Worm (Caenorhabditis elegans): ENCODE measurements around the gene W02D7.12.

Gene W02D7.12

DNA sequence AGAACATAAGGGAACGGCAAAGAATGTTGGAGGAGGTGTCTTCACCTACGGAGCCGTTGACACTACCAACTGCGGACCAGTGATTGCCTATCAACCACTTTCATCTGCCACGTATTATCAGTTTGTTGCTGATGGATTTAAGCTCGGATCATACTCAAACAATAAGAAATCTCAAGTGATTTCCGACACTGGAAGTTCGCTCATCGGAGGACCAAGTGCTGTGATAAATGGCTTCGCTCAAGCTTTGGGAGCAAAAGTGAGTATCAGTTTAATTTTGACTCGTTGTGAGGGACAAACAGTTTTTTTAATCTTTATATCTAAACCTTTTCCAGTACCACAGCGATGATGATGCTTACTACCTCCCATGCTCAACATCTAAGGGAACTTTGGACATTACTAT lies 39.9 kb upstream of the W02D7.12 start:
- TF ChIP-seq hmbx-1 (tag; optimal IDR thresholded peaks at IDR 0.05), result no peak

DNA sequence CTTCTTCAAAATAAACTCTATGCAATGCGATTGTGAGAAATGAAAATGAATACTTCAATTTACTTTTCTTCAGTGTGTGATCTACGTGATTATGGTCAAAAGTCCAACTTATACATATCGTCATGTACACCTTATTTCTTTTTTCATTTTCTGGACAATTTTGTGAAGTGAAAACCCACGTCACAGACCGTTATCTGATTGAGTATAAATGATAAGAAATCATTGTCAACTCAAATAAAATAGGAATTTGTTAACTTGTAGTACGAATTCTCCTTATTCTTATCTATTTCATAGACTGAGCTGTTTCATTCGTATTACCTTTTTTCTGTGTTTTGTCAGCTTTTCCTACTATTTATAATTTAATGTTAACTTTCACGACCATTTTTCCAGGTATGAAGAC lies 39.3 kb upstream of the W02D7.12 start, which contains the start of gene asp-5:
TSS of gene asp-5 (plus strand) at position 391 of the 400 bp plus-strand sequence.
- TF ChIP-seq hnd-1 (tag; optimal IDR thresholded peaks at IDR 0.05) (no peak), tbx-11 (GFP tag; IDR thresholded peaks at IDR 0.05) (no peak), flt-1 (GFP tag; IDR thresholded peaks at IDR 0.05) (no peak), tra-4 (tag; optimal IDR thresholded peaks at IDR 0.05) (no peak), hmbx-1 (tag; optimal IDR thresholded peaks at IDR 0.05) (no peak), ceh-36 (tag; optimal IDR thresholded peaks at IDR 0.05) (no peak)

DNA sequence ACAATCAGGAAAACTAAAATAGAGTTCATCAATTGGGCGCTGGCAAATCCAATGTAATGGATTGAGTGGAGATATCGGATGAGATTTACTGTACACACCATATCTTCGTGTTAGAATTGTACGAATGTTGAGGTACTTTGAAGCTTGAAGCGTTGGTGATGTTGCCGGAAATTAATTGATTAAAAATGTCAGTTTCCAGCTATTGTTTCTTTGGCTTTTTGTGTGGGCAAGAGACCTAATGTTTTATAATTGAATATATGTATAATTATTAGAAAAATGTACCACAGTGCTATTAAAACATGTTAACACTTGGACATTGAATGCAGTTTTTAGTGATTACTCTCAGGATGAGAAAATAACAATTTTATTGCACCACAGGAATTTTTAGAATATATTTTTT lies 32.5 kb upstream of the W02D7.12 start, which contains the start of gene str-136:
TSS of gene str-136 (minus strand) at position 101 of the 400 bp plus-strand sequence.
- no peak for TF ChIP-seq F13C5.2 (tag; optimal IDR thresholded peaks at IDR 0.05)
- TF ChIP-seq scrt-1 (GFP tag; IDR thresholded peaks at IDR 0.05), result no peak
- TF ChIP-seq sea-1 (GFP tag; conservative IDR thresholded peaks at IDR 0.05), result no peak
- TF ChIP-seq aly-1 (tag; optimal IDR thresholded peaks at IDR 0.05), result no peak
- no peak for TF ChIP-seq hnd-1 (tag; optimal IDR thresholded peaks at IDR 0.05)
- no peak for TF ChIP-seq hmbx-1 (tag; optimal IDR thresholded peaks at IDR 0.05)
- no peak for TF ChIP-seq tbx-11 (GFP tag; IDR thresholded peaks at IDR 0.05)
- TF ChIP-seq B0310.2 (tag; optimal IDR thresholded peaks at IDR 0.05), result no peak
- TF ChIP-seq tra-4 (tag; optimal IDR thresholded peaks at IDR 0.05), result no peak
- no peak for TF ChIP-seq flt-1 (GFP tag; IDR thresholded peaks at IDR 0.05)
- no peak for TF ChIP-seq tbx-37 (GFP tag; conservative IDR thresholded peaks at IDR 0.05)
- no peak for TF ChIP-seq ceh-13 (GFP tag; optimal IDR thresholded peaks at IDR 0.05)

DNA sequence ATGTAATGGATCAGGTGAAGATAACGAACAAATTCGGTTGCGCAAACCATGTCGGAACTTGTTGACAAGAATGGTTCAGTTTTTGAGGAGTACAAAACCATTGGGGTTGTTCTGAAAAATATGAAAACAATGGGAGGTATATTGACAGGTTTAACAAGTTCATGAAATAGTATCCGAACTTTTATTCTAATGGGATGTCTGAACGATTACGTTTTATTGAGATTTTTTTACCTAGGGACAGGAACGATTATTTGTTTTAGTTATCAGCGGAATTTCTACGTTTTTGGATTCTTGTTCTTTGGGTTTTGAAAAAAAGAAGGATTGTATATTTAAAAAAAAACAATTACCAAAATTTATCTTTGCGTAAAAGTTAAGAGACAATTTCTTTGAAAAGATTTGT lies 30.5 kb upstream of the W02D7.12 start, which contains the start of gene str-135:
TSS of gene str-135 (minus strand) at position 101 of the 400 bp plus-strand sequence.
- TF ChIP-seq tra-4 (tag; optimal IDR thresholded peaks at IDR 0.05) (no peak), ceh-13 (GFP tag; optimal IDR thresholded peaks at IDR 0.05) (no peak), ets-7 (tag; optimal IDR thresholded peaks at IDR 0.05) (no peak), tbx-11 (GFP tag; IDR thresholded peaks at IDR 0.05) (no peak), sea-1 (GFP tag; conservative IDR thresholded peaks at IDR 0.05) (no peak), ama-1 (optimal IDR thresholded peaks at IDR 0.05) (no peak), ceh-36 (tag; optimal IDR thresholded peaks at IDR 0.05) (no peak), scrt-1 (GFP tag; IDR thresholded peaks at IDR 0.05) (no peak), tbx-37 (GFP tag; conservative IDR thresholded peaks at IDR 0.05) (no peak), hmbx-1 (tag; optimal IDR thresholded peaks at IDR 0.05) (no peak), B0310.2 (tag; optimal IDR thresholded peaks at IDR 0.05) (no peak), pes-1 (GFP tag; IDR thresholded peaks at IDR 0.05) (no peak), F13C5.2 (tag; optimal IDR thresholded peaks at IDR 0.05) (no peak), flt-1 (GFP tag; IDR thresholded peaks at IDR 0.05) (no peak), hnd-1 (tag; optimal IDR thresholded peaks at IDR 0.05) (no peak)

DNA sequence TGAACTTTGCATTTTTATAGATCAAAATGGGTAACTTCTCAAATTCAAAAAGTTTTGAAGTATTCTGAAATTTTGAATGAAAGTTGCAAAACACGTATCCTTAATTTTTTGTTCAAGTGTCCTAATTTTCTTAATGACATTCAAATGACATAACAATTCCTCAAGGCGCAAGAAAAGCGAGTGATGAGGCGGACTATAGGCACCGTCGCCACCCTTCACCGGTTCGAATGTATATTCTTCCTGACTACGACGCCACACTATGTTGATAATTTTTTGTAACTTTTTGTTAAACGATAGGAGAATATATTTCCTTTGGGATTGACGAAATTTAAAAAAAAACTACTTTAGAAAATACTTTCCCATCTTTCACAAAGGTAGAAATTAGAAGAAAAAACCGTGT lies 29.7 kb upstream of the W02D7.12 start:
- no peak for TF ChIP-seq ets-7 (tag; optimal IDR thresholded peaks at IDR 0.05)
- TF ChIP-seq tbx-11 (GFP tag; IDR thresholded peaks at IDR 0.05), result no peak
- no peak for TF ChIP-seq tra-4 (tag; optimal IDR thresholded peaks at IDR 0.05)

DNA sequence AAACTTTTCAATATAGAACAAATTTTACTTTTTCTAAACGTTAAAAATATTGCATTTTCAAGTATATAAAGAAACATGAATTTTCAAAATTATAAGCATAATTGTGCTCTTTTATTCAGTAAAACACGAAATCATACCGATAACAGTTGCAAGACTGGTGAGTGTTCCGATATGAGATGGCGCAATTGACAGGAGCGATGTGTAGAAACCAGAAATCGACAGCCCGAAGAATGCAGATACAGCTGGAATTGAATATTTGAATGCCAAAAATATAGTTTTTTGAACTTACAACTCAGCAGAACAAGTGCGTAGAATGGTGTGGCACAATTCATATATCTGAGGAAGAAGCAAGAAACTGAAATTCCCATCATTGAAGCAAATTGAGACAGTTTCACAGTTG lies 28.4 kb upstream of the W02D7.12 start:
- TF ChIP-seq B0310.2 (tag; optimal IDR thresholded peaks at IDR 0.05) (no peak), flt-1 (GFP tag; IDR thresholded peaks at IDR 0.05) (no peak), ets-7 (tag; optimal IDR thresholded peaks at IDR 0.05) (no peak), ama-1 (optimal IDR thresholded peaks at IDR 0.05) (no peak), ceh-13 (GFP tag; optimal IDR thresholded peaks at IDR 0.05) (no peak), F13C5.2 (tag; optimal IDR thresholded peaks at IDR 0.05) (no peak), tra-4 (tag; optimal IDR thresholded peaks at IDR 0.05) (no peak)

DNA sequence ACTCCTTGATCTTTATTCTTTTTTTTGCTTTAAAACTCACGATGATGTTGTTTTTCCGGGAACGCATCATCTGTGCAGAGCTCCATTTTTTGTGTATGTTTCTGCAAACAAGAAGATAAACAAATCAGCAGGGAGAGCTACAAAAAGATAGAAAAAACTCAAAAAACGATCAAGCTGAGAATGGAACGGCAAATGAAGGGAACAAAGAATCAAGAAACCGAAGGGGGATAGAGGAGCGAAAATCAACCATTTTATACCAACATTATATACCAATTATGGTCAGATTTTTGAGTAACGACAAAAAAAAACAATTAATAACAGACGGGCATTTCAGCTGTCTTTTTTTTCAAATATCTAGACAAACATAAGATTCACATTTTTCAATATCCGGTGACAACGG lies 26.5 kb upstream of the W02D7.12 start, which contains the start of gene slc-17.5:
TSS of gene slc-17.5 (minus strand) at position 101 of the 400 bp plus-strand sequence.
- no peak for TF ChIP-seq ets-7 (tag; optimal IDR thresholded peaks at IDR 0.05)
- TF ChIP-seq tbx-37 (GFP tag; conservative IDR thresholded peaks at IDR 0.05), result no peak
- no peak for TF ChIP-seq hnd-1 (tag; optimal IDR thresholded peaks at IDR 0.05)
- TF ChIP-seq aly-1 (tag; optimal IDR thresholded peaks at IDR 0.05), result no peak
- TF ChIP-seq flt-1 (GFP tag; IDR thresholded peaks at IDR 0.05), result no peak
- TF ChIP-seq sea-1 (GFP tag; conservative IDR thresholded peaks at IDR 0.05), result no peak
- TF ChIP-seq tbx-11 (GFP tag; IDR thresholded peaks at IDR 0.05), result no peak
- no peak for TF ChIP-seq hmg-4 (GFP tag; optimal IDR thresholded peaks at IDR 0.05)
- TF ChIP-seq ceh-13 (GFP tag; optimal IDR thresholded peaks at IDR 0.05), result no peak
- no peak for TF ChIP-seq B0310.2 (tag; optimal IDR thresholded peaks at IDR 0.05)
- no peak for TF ChIP-seq hmbx-1 (tag; optimal IDR thresholded peaks at IDR 0.05)
- TF ChIP-seq scrt-1 (GFP tag; IDR thresholded peaks at IDR 0.05), result no peak

DNA sequence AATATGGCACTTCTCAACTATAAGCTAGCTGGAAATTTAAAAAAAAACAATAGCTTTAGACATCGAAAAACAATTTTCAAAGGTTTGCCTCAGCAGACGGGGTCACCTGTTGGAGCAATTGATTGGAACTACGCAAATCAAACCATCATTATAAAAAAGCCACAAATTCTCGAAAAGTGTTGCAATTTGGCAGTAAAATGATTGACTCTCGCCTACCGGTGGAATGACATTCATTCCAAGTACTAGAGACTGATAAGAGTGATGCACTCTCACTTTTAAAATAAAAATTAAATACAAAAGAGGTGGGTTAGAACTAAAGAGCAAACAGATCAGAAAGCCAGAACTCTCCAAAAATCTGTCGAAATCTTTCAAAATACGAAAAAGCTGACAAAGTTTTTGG lies 25.9 kb upstream of the W02D7.12 start:
- no peak for TF ChIP-seq scrt-1 (GFP tag; IDR thresholded peaks at IDR 0.05)
- no peak for TF ChIP-seq F13C5.2 (tag; optimal IDR thresholded peaks at IDR 0.05)
- TF ChIP-seq B0310.2 (tag; optimal IDR thresholded peaks at IDR 0.05), result no peak
- no peak for TF ChIP-seq ama-1 (optimal IDR thresholded peaks at IDR 0.05)
- no peak for TF ChIP-seq flt-1 (GFP tag; IDR thresholded peaks at IDR 0.05)
- TF ChIP-seq ceh-13 (GFP tag; optimal IDR thresholded peaks at IDR 0.05), result no peak
- no peak for TF ChIP-seq ceh-36 (tag; optimal IDR thresholded peaks at IDR 0.05)
- no peak for TF ChIP-seq hnd-1 (tag; optimal IDR thresholded peaks at IDR 0.05)
- no peak for TF ChIP-seq tra-4 (tag; optimal IDR thresholded peaks at IDR 0.05)
- TF ChIP-seq hmbx-1 (tag; optimal IDR thresholded peaks at IDR 0.05), result no peak
- no peak for TF ChIP-seq tbx-37 (GFP tag; conservative IDR thresholded peaks at IDR 0.05)
- TF ChIP-seq sea-1 (GFP tag; conservative IDR thresholded peaks at IDR 0.05), result no peak
- TF ChIP-seq aly-1 (tag; optimal IDR thresholded peaks at IDR 0.05), result no peak
- no peak for TF ChIP-seq tbx-11 (GFP tag; IDR thresholded peaks at IDR 0.05)
- no peak for TF ChIP-seq ets-7 (tag; optimal IDR thresholded peaks at IDR 0.05)
- TF ChIP-seq pes-1 (GFP tag; IDR thresholded peaks at IDR 0.05), result no peak
- TF ChIP-seq hmg-4 (GFP tag; optimal IDR thresholded peaks at IDR 0.05), result no peak

Data from whole organism, early embryonic.